Worm (Caenorhabditis elegans) whole organism, L1 larva: ENCODE measurements around the gene mlt-4.
A peak's percentile ranks its signal among the peaks of the same experiment; 100 is the strongest.

ENCODE experiments used
- C04F5.9 ChIP-seq: sonication (generic microtip); optimal IDR thresholded peaks from 2 replicates; lab custom pipeline; 2016; ENCODE audit warnings: missing genetic modification characterization, missing compliant biosample characterization
- C16A3.4 ChIP-seq: fragments of 150-350 bp; optimal IDR thresholded peaks from 2 replicates; lab custom pipeline; 2014; ENCODE audit warnings: missing biosample characterization, missing genetic modification characterization
- F16B12.6 ChIP-seq: fragments of 150-350 bp; optimal IDR thresholded peaks from 2 replicates; lab custom pipeline; 2014; ENCODE audit warnings: missing biosample characterization, missing genetic modification characterization
- Y116A8C.19 ChIP-seq: sonication (generic microtip); optimal IDR thresholded peaks from 2 replicates; lab custom pipeline; 2016; ENCODE audit warnings: missing compliant biosample characterization, missing genetic modification characterization, borderline replicate concordance
- ceh-8 ChIP-seq: fragments of 200-800 bp; sonication (Bioruptor generic); optimal IDR thresholded peaks from 2 replicates; lab custom pipeline; 2018; ENCODE audit warnings: mild to moderate bottlenecking, missing genetic modification characterization, moderate library complexity, missing compliant biosample characterization
- ceh-82 ChIP-seq, 3 experiments: fragments of 150-350 bp in 1 of 3; sonication (generic microtip) in 2 of 3; optimal IDR thresholded peaks; 2 replicates each; lab custom pipeline; 2014 to 2017; ENCODE audit warnings: missing biosample characterization in 3 of 3, missing genetic modification characterization in 3 of 3
- ceh-88 ChIP-seq: fragments of 200-800 bp; sonication (Bioruptor generic); IDR thresholded peaks from 2 replicates; pipeline ENCODE4 v1.3.6; 2022; ENCODE audit warnings: missing genetic modification characterization, missing compliant biosample characterization
- dpl-1 ChIP-seq, 3 experiments: fragments of 150-350 bp in 2 of 3; sonication (generic microtip) in 1 of 3; optimal IDR thresholded peaks; 2 replicates each; lab custom pipeline; 2014 to 2017; ENCODE audit warnings: missing biosample characterization in 3 of 3, missing genetic modification characterization in 3 of 3, missing genetic modification reagents in 3 of 3
- dsc-1 ChIP-seq: sonication (generic microtip); optimal IDR thresholded peaks from 2 replicates; lab custom pipeline; 2016; ENCODE audit warnings: mild to moderate bottlenecking, missing genetic modification characterization, missing compliant biosample characterization
- efl-1 ChIP-seq, 4 experiments: fragments of 150-350 bp; optimal IDR thresholded peaks in 3 of 4; peaks in 1 of 4; 1 replicate in 1 of 4; 2 replicates in 3 of 4; lab custom pipeline; 2014; ENCODE audit warnings: missing biosample characterization in 2 of 4, missing genetic modification characterization in 2 of 4, missing genetic modification reagents in 2 of 4
- elt-3 ChIP-seq, 6 experiments: fragments of 150-350 bp in 1 of 6; sonication (generic microtip); optimal IDR thresholded peaks; 2 replicates each; lab custom pipeline; 2017 to 2018; ENCODE audit warnings: missing biosample characterization in 6 of 6, missing genetic modification characterization in 6 of 6, inconsistent platforms in 1 of 6
- fkh-4 ChIP-seq: sonication (generic microtip); optimal IDR thresholded peaks from 2 replicates; lab custom pipeline; 2016; ENCODE audit warnings: missing compliant biosample characterization, missing genetic modification characterization, borderline replicate concordance
- fkh-8 ChIP-seq: sonication (generic microtip); optimal IDR thresholded peaks from 2 replicates; lab custom pipeline; 2016; ENCODE audit warnings: mild to moderate bottlenecking, missing genetic modification characterization, missing compliant biosample characterization
- hlh-17 ChIP-seq: fragments of 200-800 bp; sonication (Bioruptor generic); optimal IDR thresholded peaks from 2 replicates; lab custom pipeline; 2018; ENCODE audit warnings: missing genetic modification characterization, mild to moderate bottlenecking, missing compliant biosample characterization, moderate library complexity, borderline replicate concordance
- hpl-2 ChIP-seq: fragments of 150-350 bp; optimal IDR thresholded peaks from 2 replicates; lab custom pipeline; 2014; ENCODE audit warnings: missing biosample characterization, missing genetic modification reagents, missing genetic modification characterization
- irx-1 ChIP-seq: sonication (generic microtip); optimal IDR thresholded peaks from 2 replicates; lab custom pipeline; 2016; ENCODE audit warnings: missing genetic modification characterization, missing compliant biosample characterization
- isw-1 ChIP-seq: fragments of 200-800 bp; sonication (Bioruptor generic); IDR thresholded peaks from 2 replicates; pipeline ENCODE4 v1.3.6; 2022; ENCODE audit warnings: missing genetic modification characterization, missing compliant biosample characterization
- jun-1 ChIP-seq: fragments of 150-350 bp; optimal IDR thresholded peaks from 2 replicates; lab custom pipeline; 2014; ENCODE audit warnings: missing biosample characterization, missing genetic modification reagents, missing genetic modification characterization
- lin-13 ChIP-seq: fragments of 150-350 bp; optimal IDR thresholded peaks from 2 replicates; lab custom pipeline; 2014; ENCODE audit warnings: missing biosample characterization, missing genetic modification reagents, missing genetic modification characterization
- lin-14 ChIP-seq: fragments of 200-800 bp; sonication (Bioruptor generic); optimal IDR thresholded peaks from 2 replicates; lab custom pipeline; 2018; ENCODE audit warnings: mild to moderate bottlenecking, missing genetic modification characterization, moderate library complexity, missing compliant biosample characterization
- lin-35 ChIP-seq, 2 experiments: fragments of 150-350 bp; optimal IDR thresholded peaks; 2 replicates each; lab custom pipeline; 2014; ENCODE audit warnings: missing biosample characterization in 2 of 2, missing genetic modification characterization in 2 of 2, missing genetic modification reagents in 2 of 2
- lin-39 ChIP-seq: fragments of 150-350 bp; optimal IDR thresholded peaks from 2 replicates; lab custom pipeline; 2014; ENCODE audit warnings: missing biosample characterization, missing genetic modification reagents, missing genetic modification characterization
- lir-3 ChIP-seq: sonication (generic microtip); optimal IDR thresholded peaks from 2 replicates; lab custom pipeline; 2016; ENCODE audit warnings: mild to moderate bottlenecking, missing genetic modification characterization, moderate library complexity, missing compliant biosample characterization; ENCODE audit not compliant: poor library complexity
- lsy-2 ChIP-seq, 2 experiments: fragments of 150-350 bp; optimal IDR thresholded peaks; 2 replicates each; lab custom pipeline; 2014; ENCODE audit warnings: missing biosample characterization in 2 of 2, missing genetic modification characterization in 2 of 2
- mdl-1 ChIP-seq, 2 experiments: fragments of 150-350 bp; optimal IDR thresholded peaks; 2 replicates each; lab custom pipeline; 2014 to 2017; ENCODE audit warnings: missing biosample characterization in 2 of 2, missing genetic modification characterization in 2 of 2, inconsistent platforms in 1 of 2
- mep-1 ChIP-seq: fragments of 150-350 bp; optimal IDR thresholded peaks from 2 replicates; lab custom pipeline; 2014; ENCODE audit warnings: missing biosample characterization, missing genetic modification characterization
- nhr-19 ChIP-seq: fragments of 200-800 bp; sonication (Bioruptor generic); conservative IDR thresholded peaks from 2 replicates; pipeline ENCODE4 v1.3.6; 2022; ENCODE audit warnings: missing genetic modification characterization, missing compliant biosample characterization
- nhr-20 ChIP-seq: sonication (generic microtip); optimal IDR thresholded peaks from 2 replicates; lab custom pipeline; 2016; ENCODE audit warnings: mild to moderate bottlenecking, missing genetic modification characterization, missing compliant biosample characterization
- nhr-28 ChIP-seq: fragments of 150-350 bp; optimal IDR thresholded peaks from 2 replicates; lab custom pipeline; 2014; ENCODE audit warnings: missing biosample characterization, missing genetic modification characterization
- nhr-47 ChIP-seq: sonication (generic microtip); optimal IDR thresholded peaks from 2 replicates; lab custom pipeline; 2016; ENCODE audit warnings: mild to moderate bottlenecking, missing genetic modification characterization, moderate library complexity, missing compliant biosample characterization
- nhr-71 ChIP-seq: sonication (generic microtip); optimal IDR thresholded peaks from 2 replicates; lab custom pipeline; 2016; ENCODE audit warnings: mild to moderate bottlenecking, missing genetic modification characterization, moderate library complexity, missing compliant biosample characterization
- nhr-90 ChIP-seq: sonication (generic microtip); optimal IDR thresholded peaks from 2 replicates; lab custom pipeline; 2016; ENCODE audit warnings: mild to moderate bottlenecking, missing genetic modification characterization, missing compliant biosample characterization; ENCODE audit not compliant: poor library complexity
- pag-3 ChIP-seq: sonication (generic microtip); optimal IDR thresholded peaks from 2 replicates; lab custom pipeline; 2017; ENCODE audit warnings: missing genetic modification characterization, mild to moderate bottlenecking, missing compliant biosample characterization, antibody characterized with exemption, borderline replicate concordance; ENCODE audit not compliant: insufficient read depth
- rnt-1 ChIP-seq: sonication (generic microtip); optimal IDR thresholded peaks from 2 replicates; lab custom pipeline; 2016; ENCODE audit warnings: mild to moderate bottlenecking, missing genetic modification characterization, moderate library complexity, missing compliant biosample characterization
- skn-1 ChIP-seq: fragments of 150-350 bp; optimal IDR thresholded peaks from 2 replicates; lab custom pipeline; 2014; ENCODE audit warnings: missing biosample characterization, missing genetic modification characterization
- snpc-4 ChIP-seq: fragments of 150-350 bp; optimal IDR thresholded peaks from 2 replicates; lab custom pipeline; 2014; ENCODE audit warnings: missing biosample characterization, missing genetic modification characterization
- snu-23 ChIP-seq: sonication (generic microtip); optimal IDR thresholded peaks from 2 replicates; lab custom pipeline; 2016; ENCODE audit warnings: missing genetic modification characterization, missing compliant biosample characterization
- sox-4 ChIP-seq: sonication (generic microtip); optimal IDR thresholded peaks from 2 replicates; lab custom pipeline; 2016; ENCODE audit warnings: missing genetic modification characterization, missing compliant biosample characterization
- swsn-7 ChIP-seq: sonication (generic microtip); optimal IDR thresholded peaks from 2 replicates; lab custom pipeline; 2016; ENCODE audit warnings: missing genetic modification characterization, missing compliant biosample characterization
- tbx-2 ChIP-seq: sonication (generic microtip); optimal IDR thresholded peaks from 2 replicates; lab custom pipeline; 2016; ENCODE audit warnings: missing genetic modification characterization, missing compliant biosample characterization
- unc-30 ChIP-seq: sonication (generic microtip); optimal IDR thresholded peaks from 2 replicates; lab custom pipeline; 2017; ENCODE audit warnings: missing biosample characterization, missing genetic modification characterization
- unc-62 ChIP-seq: fragments of 150-350 bp; optimal IDR thresholded peaks from 2 replicates; lab custom pipeline; 2014; ENCODE audit warnings: missing biosample characterization, missing genetic modification reagents, missing genetic modification characterization
- unc-86 ChIP-seq: sonication (generic microtip); optimal IDR thresholded peaks from 2 replicates; lab custom pipeline; 2016; ENCODE audit warnings: missing genetic modification characterization, missing compliant biosample characterization
- xbp-1 ChIP-seq: sonication (generic microtip); optimal IDR thresholded peaks from 2 replicates; lab custom pipeline; 2016; ENCODE audit warnings: missing genetic modification characterization, missing compliant biosample characterization
- zag-1 ChIP-seq: fragments of 150-350 bp; optimal IDR thresholded peaks from 2 replicates; lab custom pipeline; 2014; ENCODE audit warnings: missing biosample characterization, missing genetic modification characterization
- zip-4 ChIP-seq: fragments of 200-800 bp; sonication (Bioruptor generic); optimal IDR thresholded peaks from 2 replicates; lab custom pipeline; 2018; ENCODE audit warnings: mild to moderate bottlenecking, missing genetic modification characterization, moderate library complexity, missing compliant biosample characterization
- ztf-11 ChIP-seq, 2 experiments: sonication (generic microtip); optimal IDR thresholded peaks; 2 replicates each; lab custom pipeline; 2016 to 2017; ENCODE audit warnings: missing genetic modification characterization in 2 of 2, missing biosample characterization in 1 of 2, missing compliant biosample characterization in 1 of 2
- ztf-4 ChIP-seq: fragments of 150-350 bp; optimal IDR thresholded peaks from 2 replicates; lab custom pipeline; 2014; ENCODE audit warnings: missing biosample characterization, missing genetic modification characterization

The mlt-4 gene

ce11 chrV:20249438-20250120, 39.6 kb downstream of the mlt-4 start, which contains the start of gene swsn-1:
swsn-1 (minus strand) TSS chrV:20249488.
- TF ChIP-seq mdl-1 (tag; optimal IDR thresholded peaks at IDR 0.05; lab: Kevin White, UChicago), result peak in 1 of 2 experiments; percentile 56
- no peak for TF ChIP-seq unc-30
- TF ChIP-seq F16B12.6 (tag; lab: Kevin White, UChicago), result peak; percentile 15
- no peak for TF ChIP-seq zag-1 (tag; lab: Kevin White, UChicago)
- no peak for TF ChIP-seq hlh-17
- TF ChIP-seq ceh-82 (tag; optimal IDR thresholded peaks at IDR 0.05; lab: Kevin White, UChicago), result peak; percentile 30 to 68 (median 41)
- no peak for TF ChIP-seq Y116A8C.19
- peak; percentile 44 for TF ChIP-seq nhr-20 (tag; lab: Kevin White, UChicago)
- TF ChIP-seq pag-3 (tag; lab: Kevin White, UChicago), result no peak
- TF ChIP-seq lin-35 (GFP tag; optimal IDR thresholded peaks at IDR 0.05; lab: Kevin White, UChicago), result peak; percentile 37 to 49
- no peak for TF ChIP-seq elt-3 (tag; optimal IDR thresholded peaks at IDR 0.05; lab: Kevin White, UChicago)
- peak; percentile 32 to 38 for TF ChIP-seq lsy-2 (tag; optimal IDR thresholded peaks at IDR 0.05; lab: Kevin White, UChicago)
- TF ChIP-seq ceh-8, result no peak
- peak in 1 of 2 experiments; percentile 33 for TF ChIP-seq ztf-11 (tag; optimal IDR thresholded peaks at IDR 0.05; lab: Kevin White, UChicago)
- TF ChIP-seq nhr-90 (tag; lab: Kevin White, UChicago), result peak; percentile 37
- TF ChIP-seq rnt-1, result no peak
- peak; percentile 44 for TF ChIP-seq nhr-19 (GFP tag; lab: Robert Waterston, UW)
- TF ChIP-seq ztf-4, result no peak
- peak; percentile 61 for TF ChIP-seq tbx-2 (tag; lab: Kevin White, UChicago)
- TF ChIP-seq jun-1 (tag; lab: Kevin White, UChicago), result peak; percentile 35
- peak; percentile 41 for TF ChIP-seq xbp-1 (tag; lab: Kevin White, UChicago)
- no peak for TF ChIP-seq C04F5.9 (tag; lab: Kevin White, UChicago)
- TF ChIP-seq snpc-4 (tag; lab: Kevin White, UChicago), result no peak
- TF ChIP-seq C16A3.4 (tag; lab: Kevin White, UChicago), result no peak
- peak; percentile 82 for TF ChIP-seq lin-14 (GFP tag; lab: Kevin White, UChicago)
- peak; percentile 21 for TF ChIP-seq lin-13 (GFP tag; lab: Kevin White, UChicago)
- no peak for TF ChIP-seq zip-4
- peak in 2 of 3 experiments; percentile 35 to 47 for TF ChIP-seq dpl-1 (GFP tag; optimal IDR thresholded peaks at IDR 0.05; lab: Kevin White, UChicago)
- TF ChIP-seq ceh-88 (GFP tag; lab: Robert Waterston, UW), result no peak
- peak; percentile 74 for TF ChIP-seq nhr-71 (tag; lab: Kevin White, UChicago)
- TF ChIP-seq skn-1 (tag; lab: Kevin White, UChicago), result peak; percentile 42
- TF ChIP-seq hpl-2 (GFP tag; lab: Kevin White, UChicago), result no peak
- TF ChIP-seq efl-1 (optimal IDR thresholded peaks at IDR 0.05; lab: Kevin White, UChicago), result peak; percentile 71 to 83
- TF ChIP-seq efl-1 (GFP tag; optimal IDR thresholded peaks at IDR 0.05 in 1 of 2; lab: Kevin White, UChicago), result peak; percentile 43 to 94
- no peak for TF ChIP-seq fkh-4 (tag; lab: Kevin White, UChicago)
- peak; percentile 9 for TF ChIP-seq fkh-8
- peak; percentile 64 for TF ChIP-seq nhr-47 (tag; lab: Kevin White, UChicago)
- TF ChIP-seq nhr-28, result no peak
- TF ChIP-seq swsn-7 (tag; lab: Kevin White, UChicago), result peak; percentile 65
- TF ChIP-seq lin-39 (tag; lab: Kevin White, UChicago), result no peak
- peak; percentile 29 for TF ChIP-seq dsc-1
- no peak for TF ChIP-seq sox-4 (tag; lab: Kevin White, UChicago)
- no peak for TF ChIP-seq lir-3 (tag; lab: Kevin White, UChicago)
- peak; percentile 27 for TF ChIP-seq irx-1 (tag; lab: Kevin White, UChicago)
- TF ChIP-seq mep-1 (tag; lab: Kevin White, UChicago), result peak; percentile 64
- peak; percentile 57 for TF ChIP-seq isw-1 (GFP tag; lab: Robert Waterston, UW)
- TF ChIP-seq unc-62 (GFP tag; lab: Kevin White, UChicago), result no peak
- TF ChIP-seq snu-23 (GFP tag; lab: Kevin White, UChicago), result peak; percentile 62
- peak; percentile 3 for TF ChIP-seq unc-86 (tag; lab: Kevin White, UChicago)
